Worm (Caenorhabditis elegans): Measurements from ENCODE around the gene cdh-5.
A peak's percentile ranks its signal among the peaks of the same experiment; 100 is the strongest.

ce11 chrIV:8627328-8627727 lies 41.4 kb upstream of the cdh-5 start, which contains the start of gene F42A9.11:
- no peak for TF ChIP-seq F49E8.2 (tag; optimal IDR thresholded peaks at IDR 0.05; ENCODE audit: borderline replicate concordance)
- TF ChIP-seq pha-4 (GFP tag; IDR thresholded peaks at IDR 0.05), result no peak
- TF ChIP-seq pha-4 (tag; optimal IDR thresholded peaks at IDR 0.05), result no peak
- TF ChIP-seq mdt-29 (GFP tag; IDR thresholded peaks at IDR 0.05), result no peak
- TF ChIP-seq aha-1 (tag), result peak; percentile 89
- no peak for TF ChIP-seq dmd-9 (GFP tag; IDR thresholded peaks at IDR 0.05)
- TF ChIP-seq ceh-62 (tag; optimal IDR thresholded peaks at IDR 0.05), result no peak
- TF ChIP-seq jun-1 (tag; optimal IDR thresholded peaks at IDR 0.05), result no peak
- peak; percentile 14 for TF ChIP-seq dve-1 (tag; optimal IDR thresholded peaks at IDR 0.05; ENCODE audit: insufficient read depth)
- no peak for TF ChIP-seq D1046.2 (GFP tag; IDR thresholded peaks at IDR 0.05)
- no peak for TF ChIP-seq skn-1 (tag; optimal IDR thresholded peaks at IDR 0.05)
- no peak for TF ChIP-seq fkh-10 (GFP tag; optimal IDR thresholded peaks at IDR 0.05)
- no peak for TF ChIP-seq unc-130 (GFP tag; optimal IDR thresholded peaks at IDR 0.05)
